Worm (Caenorhabditis elegans) whole organism, mixed stage, embryonic: ENCODE data around the gene exc-1.

Source experiments
- blmp-1 ChIP-seq: fragments of 150-350 bp; optimal IDR thresholded peaks from 2 replicates; lab custom pipeline; 2014; ENCODE audit warnings: missing biosample characterization, missing genetic modification characterization
- lin-13 ChIP-seq: fragments of 150-350 bp; optimal IDR thresholded peaks from 2 replicates; lab custom pipeline; 2014; ENCODE audit warnings: missing biosample characterization, missing genetic modification characterization
- lsy-2 ChIP-seq: fragments of 150-350 bp; optimal IDR thresholded peaks from 2 replicates; lab custom pipeline; 2014; ENCODE audit warnings: missing biosample characterization, missing genetic modification characterization
- nhr-2 ChIP-seq: fragments of 150-350 bp; optimal IDR thresholded peaks from 2 replicates; lab custom pipeline; 2014; ENCODE audit warnings: missing biosample characterization, missing genetic modification characterization
- nhr-76 ChIP-seq: sonication (generic microtip); optimal IDR thresholded peaks from 2 replicates; lab custom pipeline; 2017; ENCODE audit warnings: missing biosample characterization, missing genetic modification characterization
- sem-2 ChIP-seq: fragments of 200-800 bp; sonication (Bioruptor generic); optimal IDR thresholded peaks from 2 replicates; lab custom pipeline; 2018; ENCODE audit warnings: mild to moderate bottlenecking, missing genetic modification characterization, missing compliant biosample characterization
- unc-120 ChIP-seq: sonication (generic microtip); optimal IDR thresholded peaks from 2 replicates; lab custom pipeline; 2017; ENCODE audit warnings: missing genetic modification characterization, missing compliant biosample characterization; ENCODE audit not compliant: poor library complexity, severe bottlenecking
- unc-39 ChIP-seq: fragments of 150-350 bp; optimal IDR thresholded peaks from 2 replicates; lab custom pipeline; 2014; ENCODE audit warnings: missing biosample characterization, missing genetic modification characterization
- ztf-11 ChIP-seq: fragments of 150-350 bp; optimal IDR thresholded peaks from 2 replicates; lab custom pipeline; 2014; ENCODE audit warnings: missing biosample characterization, missing genetic modification characterization

- TF ChIP-seq blmp-1 (tag; lab: Kevin White, UChicago) (no peak), lin-13 (tag; lab: Kevin White, UChicago) (no peak), unc-120 (no peak), lsy-2 (tag; lab: Kevin White, UChicago) (no peak), unc-39 (tag; lab: Kevin White, UChicago) (no peak), nhr-2 (tag; lab: Kevin White, UChicago) (no peak), ztf-11 (tag; lab: Kevin White, UChicago) (no peak), sem-2 (GFP tag; lab: Kevin White, UChicago) (no peak), nhr-76 (no peak)
Measured at ce11 chrX:15509681-15510080, 32.5 kb upstream of the exc-1 start, which contains the start of gene eat-20.
